Fruit fly (Drosophila melanogaster) whole organism, embryonic: Measurements from ENCODE around the gene dlt.

ENCODE experiments used
- Awh ChIP-seq: fragments of 200-800 bp; sonication (Bioruptor generic); IDR thresholded peaks from 2 replicates; pipeline ENCODE4, ENCODE4 v1.3.6; 2022; ENCODE audit warnings: missing biosample characterization, missing genetic modification characterization
- B-H1 ChIP-seq: fragments of 200-800 bp; sonication (Bioruptor generic); IDR thresholded peaks from 3 replicates; pipeline ENCODE4 v1.3.6; 2022; ENCODE audit warnings: missing biosample characterization, missing genetic modification characterization
- CG10565 ChIP-seq: fragments of 200-800 bp; sonication (Bioruptor generic); optimal IDR thresholded peaks from 3 replicates; lab custom pipeline; 2016; ENCODE audit warnings: missing biosample characterization, mild to moderate bottlenecking, missing genetic modification characterization
- CG11456 ChIP-seq: fragments of 200-800 bp; sonication (Bioruptor generic); IDR thresholded peaks from 3 replicates; pipeline ENCODE4 v1.3.6; 2022; ENCODE audit warnings: missing biosample characterization, missing genetic modification characterization
- CG11504 ChIP-seq: fragments of 200-800 bp; sonication (Bioruptor generic); optimal IDR thresholded peaks from 3 replicates; lab custom pipeline; 2019; ENCODE audit warnings: missing biosample characterization, mild to moderate bottlenecking, missing genetic modification characterization, moderate library complexity
- CG12155 ChIP-seq: fragments of 200-800 bp; sonication (Bioruptor generic); optimal IDR thresholded peaks from 3 replicates; lab custom pipeline; 2016; ENCODE audit warnings: missing biosample characterization, missing genetic modification characterization
- CG12391 ChIP-seq: fragments of 200-800 bp; sonication (Bioruptor generic); optimal IDR thresholded peaks from 3 replicates; lab custom pipeline; 2018; ENCODE audit warnings: missing biosample characterization, mild to moderate bottlenecking, missing genetic modification characterization, moderate library complexity
- CG1529 ChIP-seq: fragments of 200-800 bp; sonication (Bioruptor generic); optimal IDR thresholded peaks from 3 replicates; lab custom pipeline; 2018; ENCODE audit warnings: missing biosample characterization, missing genetic modification characterization
- CG18262 ChIP-seq: fragments of 200-800 bp; optimal IDR thresholded peaks from 3 replicates; lab custom pipeline; 2019; ENCODE audit warnings: missing biosample characterization, mild to moderate bottlenecking, missing genetic modification characterization, moderate library complexity
- CG18599 ChIP-seq: fragments of 200-800 bp; sonication (Bioruptor generic); optimal IDR thresholded peaks from 3 replicates; lab custom pipeline; 2017; ENCODE audit warnings: missing biosample characterization, missing genetic modification characterization, mild to moderate bottlenecking, moderate library complexity, missing genetic modification reagents
- CG31365 ChIP-seq: fragments of 200-800 bp; sonication (Bioruptor generic); optimal IDR thresholded peaks from 2 replicates; lab custom pipeline; 2018; ENCODE audit warnings: missing biosample characterization, mild to moderate bottlenecking, missing genetic modification characterization
- CG31388 ChIP-seq: fragments of 200-800 bp; sonication (Bioruptor generic); optimal IDR thresholded peaks from 2 replicates; lab custom pipeline; 2016; ENCODE audit warnings: missing biosample characterization, missing genetic modification characterization
- CG31441 ChIP-seq: fragments of 200-800 bp; sonication (Bioruptor generic); IDR thresholded peaks from 2 replicates; pipeline ENCODE4 v1.3.6; 2022; ENCODE audit warnings: missing biosample characterization, missing genetic modification characterization
- CG34376 ChIP-seq: fragments of 200-800 bp; sonication (Bioruptor generic); optimal IDR thresholded peaks from 2 replicates; lab custom pipeline; 2018; ENCODE audit warnings: missing biosample characterization, mild to moderate bottlenecking, missing genetic modification characterization
- CG4282 ChIP-seq: fragments of 200-800 bp; sonication (Bioruptor generic); optimal IDR thresholded peaks from 2 replicates; lab custom pipeline; 2016; ENCODE audit warnings: missing biosample characterization, missing genetic modification characterization
- CG4360 ChIP-seq: fragments of 200-800 bp; sonication (Bioruptor generic); IDR thresholded peaks from 2 replicates; pipeline ENCODE4 v1.3.6; 2022; ENCODE audit warnings: missing biosample characterization, missing genetic modification characterization
- CG4404 ChIP-seq: fragments of 200-800 bp; sonication (Bioruptor generic); IDR thresholded peaks from 2 replicates; pipeline ENCODE4 v1.3.6; 2022; ENCODE audit warnings: missing biosample characterization, missing genetic modification characterization
- CG6689 ChIP-seq: fragments of 200-800 bp; sonication (Bioruptor generic); IDR thresholded peaks from 2 replicates; pipeline ENCODE4 v1.3.6; 2022; ENCODE audit warnings: missing biosample characterization, missing genetic modification characterization
- CG6791 ChIP-seq: fragments of 200-800 bp; sonication (Bioruptor generic); IDR thresholded peaks from 3 replicates; pipeline ENCODE4 v1.3.6; 2022; ENCODE audit warnings: missing biosample characterization, missing genetic modification characterization; ENCODE audit not compliant: partially characterized antibody
- CG9215 ChIP-seq: fragments of 200-800 bp; sonication (Bioruptor generic); IDR thresholded peaks from 2 replicates; pipeline ENCODE4 v1.3.6; 2022; ENCODE audit warnings: missing biosample characterization, missing genetic modification characterization
- CTCF ChIP-seq: fragments of 200-800 bp; sonication (Bioruptor generic); optimal IDR thresholded peaks from 2 replicates; lab custom pipeline; 2017; ENCODE audit warnings: missing biosample characterization, mild to moderate bottlenecking, missing genetic modification characterization, moderate library complexity
- Chrac-16 ChIP-seq: fragments of 200-800 bp; sonication (Bioruptor generic); optimal IDR thresholded peaks from 3 replicates; lab custom pipeline; 2016; ENCODE audit warnings: missing biosample characterization, missing genetic modification characterization
- Dp ChIP-seq: fragments of 200-800 bp; sonication (Bioruptor generic); optimal IDR thresholded peaks from 2 replicates; lab custom pipeline; 2018; ENCODE audit warnings: missing biosample characterization, mild to moderate bottlenecking, missing genetic modification characterization, moderate library complexity
- Ets97D ChIP-seq: fragments of 200-800 bp; sonication (Bioruptor generic); optimal IDR thresholded peaks from 3 replicates; lab custom pipeline; 2016; ENCODE audit warnings: missing biosample characterization, missing genetic modification characterization
- GATAe ChIP-seq: fragments of 200-800 bp; sonication (Bioruptor generic); conservative IDR thresholded peaks from 2 replicates; pipeline ENCODE4 v1.3.6; 2022; ENCODE audit warnings: missing biosample characterization, missing genetic modification characterization
- Lpt ChIP-seq: fragments of >200 bp; optimal IDR thresholded peaks from 2 replicates; lab custom pipeline; 2018; ENCODE audit warnings: missing biosample characterization, missing genetic modification characterization
- MBD-R2 ChIP-seq: fragments of 200-800 bp; sonication (Bioruptor generic); IDR thresholded peaks from 2 replicates; pipeline ENCODE4 v1.3.6; 2022; ENCODE audit warnings: missing biosample characterization, missing genetic modification characterization
- Mad ChIP-seq: fragments of 200-800 bp; sonication (Bioruptor generic); optimal IDR thresholded peaks from 2 replicates; lab custom pipeline; 2016; ENCODE audit warnings: missing biosample characterization, missing genetic modification characterization
- NFAT ChIP-seq: fragments of 200-800 bp; sonication (Bioruptor generic); IDR thresholded peaks from 2 replicates; pipeline ENCODE4 v1.3.6; 2022; ENCODE audit warnings: missing biosample characterization, missing genetic modification characterization
- NfI ChIP-seq: fragments of 200-800 bp; sonication (Bioruptor generic); optimal IDR thresholded peaks from 3 replicates; lab custom pipeline; 2018; ENCODE audit warnings: missing biosample characterization, mild to moderate bottlenecking, missing genetic modification characterization, moderate library complexity
- Scr ChIP-seq: fragments of 200-800 bp; sonication (Bioruptor generic); IDR thresholded peaks from 2 replicates; pipeline ENCODE4 v1.3.6; 2022; ENCODE audit warnings: missing biosample characterization, missing genetic modification characterization; ENCODE audit not compliant: partially characterized antibody
- Sox100B ChIP-seq: fragments of 200-800 bp; sonication (Bioruptor generic); optimal IDR thresholded peaks from 3 replicates; lab custom pipeline; 2018; ENCODE audit warnings: missing biosample characterization, mild to moderate bottlenecking, missing genetic modification characterization
- Sry-β ChIP-seq: fragments of 200-800 bp; sonication (Bioruptor generic); optimal IDR thresholded peaks from 2 replicates; lab custom pipeline; 2018; ENCODE audit warnings: missing biosample characterization, mild to moderate bottlenecking, missing genetic modification characterization, moderate library complexity
- Vsx1 ChIP-seq: fragments of 200-800 bp; sonication (Bioruptor generic); optimal IDR thresholded peaks from 2 replicates; lab custom pipeline; 2017; ENCODE audit warnings: missing biosample characterization, mild to moderate bottlenecking, missing genetic modification characterization, missing genetic modification reagents
- Xrp1 ChIP-seq: fragments of 200-800 bp; sonication (Bioruptor generic); IDR thresholded peaks from 2 replicates; pipeline ENCODE4 v1.3.6; 2022; ENCODE audit warnings: missing biosample characterization, missing genetic modification characterization
- ac ChIP-seq: fragments of 200-800 bp; sonication (Bioruptor generic); optimal IDR thresholded peaks from 3 replicates; lab custom pipeline; 2017; ENCODE audit warnings: missing biosample characterization, mild to moderate bottlenecking, missing genetic modification characterization
- chif ChIP-seq, 2 experiments: fragments of 200-800 bp; sonication (Bioruptor generic); optimal IDR thresholded peaks; 3 replicates each; lab custom pipeline; 2016; ENCODE audit warnings: missing biosample characterization in 2 of 2, missing genetic modification characterization in 2 of 2
- dpn ChIP-seq, 2 experiments: fragments of 200-800 bp; sonication (Bioruptor generic); optimal IDR thresholded peaks; 3 replicates each; lab custom pipeline; 2016; ENCODE audit warnings: missing biosample characterization in 2 of 2, missing genetic modification characterization in 2 of 2
- dysf ChIP-seq: fragments of 200-800 bp; sonication (Bioruptor generic); IDR thresholded peaks from 3 replicates; pipeline ENCODE4 v1.3.6; 2022; ENCODE audit warnings: missing biosample characterization, missing genetic modification characterization
- exex ChIP-seq: fragments of 200-800 bp; sonication (Bioruptor generic); optimal IDR thresholded peaks from 4 replicates; lab custom pipeline; 2018; ENCODE audit warnings: missing biosample characterization, mild to moderate bottlenecking, missing genetic modification characterization, moderate library complexity
- kni ChIP-seq: fragments of 200-800 bp; sonication (Bioruptor generic); optimal IDR thresholded peaks from 3 replicates; lab custom pipeline; 2017; ENCODE audit warnings: mild to moderate bottlenecking, missing biosample characterization, missing genetic modification reagents, missing genetic modification characterization
- lmd ChIP-seq: fragments of 200-800 bp; sonication (Bioruptor generic); IDR thresholded peaks from 2 replicates; pipeline ENCODE4 v1.3.6; 2022; ENCODE audit warnings: missing biosample characterization, missing genetic modification characterization
- maf-S ChIP-seq: fragments of 200-800 bp; sonication (Bioruptor generic); optimal IDR thresholded peaks from 2 replicates; lab custom pipeline; 2016; ENCODE audit warnings: missing biosample characterization, missing genetic modification characterization
- sens ChIP-seq: fragments of 200-800 bp; sonication (Bioruptor generic); peaks from one replicate; lab custom pipeline; 2016; ENCODE audit warnings: missing biosample characterization, missing genetic modification characterization
- sens-2 ChIP-seq: fragments of 200-800 bp; sonication (Bioruptor generic); IDR thresholded peaks from 2 replicates; pipeline ENCODE4 v1.3.6; 2022; ENCODE audit warnings: missing biosample characterization, missing genetic modification characterization
- sima ChIP-seq: fragments of 200-800 bp; sonication (Bioruptor generic); optimal IDR thresholded peaks from 2 replicates; lab custom pipeline; 2016; ENCODE audit warnings: missing biosample characterization, missing genetic modification characterization
- slou ChIP-seq: fragments of 200-800 bp; sonication (Bioruptor generic); optimal IDR thresholded peaks from 3 replicates; lab custom pipeline; 2016; ENCODE audit warnings: missing biosample characterization, missing genetic modification characterization
- sob ChIP-seq: fragments of 200-800 bp; sonication (Bioruptor generic); IDR thresholded peaks from 2 replicates; pipeline ENCODE4 v1.3.6; 2022; ENCODE audit warnings: missing biosample characterization, missing genetic modification characterization
- tin ChIP-seq: fragments of 200-800 bp; sonication (Bioruptor generic); optimal IDR thresholded peaks from 3 replicates; lab custom pipeline; 2016; ENCODE audit warnings: missing biosample characterization, missing genetic modification characterization
- trh ChIP-seq: fragments of 200-800 bp; sonication (Bioruptor generic); optimal IDR thresholded peaks from 2 replicates; lab custom pipeline; 2016; ENCODE audit warnings: missing biosample characterization, missing genetic modification characterization

dlt gene

dm6 chr3L:1774713-1775648 lies 20.1 kb downstream of the dlt start, which contains the start of the genes CG13933 and PolD2 (continued):
- peak; percentile 23 for TF ChIP-seq sima (GFP tag; lab: Kevin White, UChicago)
- TF ChIP-seq CTCF = no peak
- TF ChIP-seq sob = peak; percentile 99
- TF ChIP-seq Ets97D (GFP tag; lab: Kevin White, UChicago) = peak; percentile 54
- TF ChIP-seq dpn (GFP tag; optimal IDR thresholded peaks at IDR 0.05; lab: Kevin White, UChicago) = peak; percentile 53 to 98
- TF ChIP-seq CG31441 (GFP tag; lab: Robert Waterston, UW) = no peak; the same call in 1 of the 2 replicates
- TF ChIP-seq CG9215 (GFP tag; lab: Robert Waterston, UW) = peak; percentile 92
- TF ChIP-seq dysf (GFP tag; lab: Robert Waterston, UW) = peak; percentile 87
- no peak for TF ChIP-seq CG31365
- peak; percentile 92 for TF ChIP-seq CG4404 (GFP tag; lab: Robert Waterston, UW)
- TF ChIP-seq CG12391 (tag; lab: Kevin White, UChicago) = peak; percentile 98
- peak; percentile 97 for TF ChIP-seq Chrac-16 (GFP tag; lab: Kevin White, UChicago)
- TF ChIP-seq CG1529 (GFP tag; lab: Kevin White, UChicago) = peak; percentile 92
- peak; percentile 97 for TF ChIP-seq B-H1 (GFP tag; lab: Robert Waterston, UW)
- peak; percentile 95 for TF ChIP-seq ac
- TF ChIP-seq kni = no peak
- TF ChIP-seq GATAe = peak; percentile 90
- no peak for TF ChIP-seq Lpt (GFP tag; lab: Kevin White, UChicago)
- TF ChIP-seq CG4282 (GFP tag; lab: Kevin White, UChicago) = peak; percentile 0
- TF ChIP-seq CG11504 (tag; lab: Kevin White, UChicago) = no peak
- peak; percentile 94 for TF ChIP-seq sens (GFP tag; lab: Kevin White, UChicago)
- TF ChIP-seq exex (tag; lab: Kevin White, UChicago) = peak; percentile 64
- peak; percentile 98 for TF ChIP-seq MBD-R2
- peak; percentile 84 for TF ChIP-seq slou (GFP tag; lab: Kevin White, UChicago)
- no peak for TF ChIP-seq Sox100B
- no peak for TF ChIP-seq Vsx1 (GFP tag; lab: Kevin White, UChicago)
- TF ChIP-seq chif (GFP tag; optimal IDR thresholded peaks at IDR 0.05; lab: Kevin White, UChicago) = peak; percentile 48 to 89
- TF ChIP-seq CG10565 (GFP tag; lab: Kevin White, UChicago) = peak; percentile 5
- TF ChIP-seq CG12155 (GFP tag; lab: Kevin White, UChicago) = peak; percentile 95
- TF ChIP-seq CG4360 (GFP tag; lab: Robert Waterston, UW) = peak; percentile 60; the same call in 1 of the 2 replicates
- peak; percentile 93 for TF ChIP-seq Awh (GFP tag; lab: Robert Waterston, UW)
- peak; percentile 55 for TF ChIP-seq maf-S
- peak; percentile 92 for TF ChIP-seq trh
- peak; percentile 84 for TF ChIP-seq tin (GFP tag; lab: Kevin White, UChicago)
- peak; percentile 18 for TF ChIP-seq Sry-β
- peak; percentile 94 for TF ChIP-seq CG6689
- peak; percentile 68 for TF ChIP-seq Dp (GFP tag; lab: Kevin White, UChicago)
- TF ChIP-seq Mad = peak; percentile 85
- TF ChIP-seq Xrp1 (GFP tag; lab: Robert Waterston, UW) = peak; percentile 99
- peak; percentile 83 for TF ChIP-seq Scr (GFP tag; lab: Robert Waterston, UW)
- TF ChIP-seq sens-2 (GFP tag; lab: Robert Waterston, UW) = peak; percentile 99
- TF ChIP-seq CG18262 (tag; lab: Kevin White, UChicago) = peak; percentile 95
- TF ChIP-seq CG31388 (GFP tag; lab: Kevin White, UChicago) = peak; percentile 41
- TF ChIP-seq lmd = peak; percentile 88
- peak; percentile 83 for TF ChIP-seq CG6791 (GFP tag; lab: Robert Waterston, UW)
- TF ChIP-seq CG34376 (GFP tag; lab: Kevin White, UChicago) = no peak
- TF ChIP-seq CG18599 (GFP tag; lab: Kevin White, UChicago) = no peak
- TF ChIP-seq NFAT = peak; percentile 91
- peak; percentile 98 for TF ChIP-seq NfI (GFP tag; lab: Kevin White, UChicago)
- peak; percentile 85 for TF ChIP-seq CG11456 (GFP tag; lab: Robert Waterston, UW)
